Worm (Caenorhabditis elegans): ENCODE data around the gene pals-24.

Gene pals-24

ce11 chrIII:131627-132026, 11.4 kb downstream of the pals-24 start:
- no peak for TF ChIP-seq unc-62 (GFP tag; optimal IDR thresholded peaks at IDR 0.05)

ce11 chrIII:132118-132517, 11.9 kb downstream of the pals-24 start, which contains the start of gene pals-22:
TSS of gene pals-22 (plus strand) at chrIII:132418.
- TF ChIP-seq unc-62 (GFP tag; optimal IDR thresholded peaks at IDR 0.05) = no peak

ce11 chrIII:134194-134593, 14.0 kb downstream of the pals-24 start, which contains the start of gene pals-25:
TSS of gene pals-25 (plus strand) at chrIII:134494.
- TF ChIP-seq unc-62 (GFP tag; optimal IDR thresholded peaks at IDR 0.05) = no peak

ce11 chrIII:140904-141303, 20.7 kb downstream of the pals-24 start, which contains the start of gene fbxb-81:
TSS of gene fbxb-81 (minus strand) at chrIII:141217.
- no peak for TF ChIP-seq unc-62 (GFP tag; optimal IDR thresholded peaks at IDR 0.05)

DNA sequence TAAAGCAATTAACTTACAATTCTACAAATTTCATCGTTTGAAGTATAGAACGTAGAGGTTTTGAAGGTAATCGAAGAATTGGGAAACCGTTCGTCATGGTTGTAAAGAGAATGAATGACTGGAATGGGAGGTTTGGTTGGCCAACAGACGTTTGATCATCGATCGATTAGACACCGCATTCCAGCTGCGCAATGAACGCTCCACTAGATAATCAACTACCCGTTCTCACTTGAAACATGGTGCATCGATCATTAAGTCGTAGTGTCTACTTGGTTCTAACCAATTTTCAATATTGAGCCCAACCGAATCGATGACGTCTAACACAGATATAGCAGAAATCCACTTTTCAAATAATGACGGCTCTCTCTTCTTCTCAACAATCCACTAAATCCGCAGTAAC, 22.9 kb downstream of the pals-24 start, which contains the start of gene fbxb-82:
Gene fbxb-82 (minus strand): TSS at position 101 of the 400 bp plus-strand sequence.
- TF ChIP-seq unc-62 (GFP tag; optimal IDR thresholded peaks at IDR 0.05) = no peak

DNA sequence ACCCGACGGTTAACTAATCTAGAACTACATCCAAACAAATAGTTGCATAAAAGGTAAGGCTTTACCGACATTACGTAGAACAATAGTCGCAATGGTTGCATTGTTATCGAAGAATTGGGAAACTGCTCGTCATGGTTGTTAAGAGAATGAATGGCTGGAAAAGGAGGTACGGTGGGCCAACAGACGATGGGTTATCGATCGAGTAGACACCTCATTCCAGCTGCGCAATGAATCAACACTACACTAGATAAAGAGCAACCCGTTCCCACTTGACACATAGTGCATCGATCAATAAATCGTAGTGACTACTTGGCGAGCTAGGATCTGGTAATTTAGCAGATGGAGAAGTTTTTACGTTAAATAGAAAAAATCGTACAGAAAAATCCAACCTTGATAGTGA, 24.8 kb downstream of the pals-24 start, which contains the start of the genes T17A3.12 and fbxb-83:
Gene T17A3.12 (minus strand): TSS at position 101 of the 400 bp plus-strand sequence.
Gene fbxb-83 (minus strand): TSS at position 134 of the 400 bp plus-strand sequence.
- TF ChIP-seq unc-62 (GFP tag; optimal IDR thresholded peaks at IDR 0.05) = no peak

- no peak for TF ChIP-seq unc-62 (GFP tag; optimal IDR thresholded peaks at IDR 0.05)
These were observed 26.1 kb downstream of the pals-24 start, which contains the start of gene fbxb-84 for ce11 chrIII:146369-146768. TSS of gene fbxb-84 (minus strand) at chrIII:146469.

- TF ChIP-seq unc-62 (GFP tag; optimal IDR thresholded peaks at IDR 0.05) = no peak
These were observed 27.4 kb downstream of the pals-24 start, which contains the start of gene sqst-5 for ce11 chrIII:147570-148076. TSS of gene sqst-5 (minus strand) at chrIII:147620.

ce11 chrIII:149132-149531, 28.9 kb downstream of the pals-24 start:
- TF ChIP-seq unc-62 (GFP tag; optimal IDR thresholded peaks at IDR 0.05) = no peak

- TF ChIP-seq unc-62 (GFP tag; optimal IDR thresholded peaks at IDR 0.05) = no peak
These were observed 30.8 kb downstream of the pals-24 start for ce11 chrIII:151084-151483.

ce11 chrIII:154168-154567, 33.9 kb downstream of the pals-24 start:
- TF ChIP-seq unc-62 (GFP tag; optimal IDR thresholded peaks at IDR 0.05) = no peak

ce11 chrIII:156645-157044, 36.4 kb downstream of the pals-24 start, which contains the start of the genes zig-13 and ver-1:
TSS of gene zig-13 (minus strand) at chrIII:156745.
TSS of gene ver-1 (plus strand) at chrIII:156824.
- no peak for TF ChIP-seq unc-62 (GFP tag; optimal IDR thresholded peaks at IDR 0.05)

- TF ChIP-seq unc-62 (GFP tag; optimal IDR thresholded peaks at IDR 0.05) = no peak
These were observed 37.7 kb downstream of the pals-24 start for ce11 chrIII:157980-158379.

DNA sequence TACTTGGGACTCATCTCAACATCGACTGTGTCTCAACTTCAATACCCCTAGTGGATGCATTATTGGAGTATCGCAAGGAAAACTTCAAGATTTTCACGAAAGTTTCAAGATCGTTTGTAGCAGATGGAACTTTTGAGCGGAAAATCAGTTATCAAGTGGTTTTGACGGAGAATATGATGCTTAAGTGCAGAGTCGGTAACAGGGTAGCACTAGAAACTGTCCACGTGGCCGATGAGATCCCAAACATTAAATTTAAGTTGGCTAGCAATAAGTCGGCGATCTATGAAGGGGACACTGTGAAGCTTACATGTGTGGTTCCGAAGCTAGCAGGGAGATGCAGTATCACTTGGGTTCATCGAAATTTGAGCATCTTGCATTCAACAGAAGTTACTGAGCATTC, 38.9 kb downstream of the pals-24 start:
- no peak for TF ChIP-seq unc-62 (GFP tag; optimal IDR thresholded peaks at IDR 0.05)

DNA sequence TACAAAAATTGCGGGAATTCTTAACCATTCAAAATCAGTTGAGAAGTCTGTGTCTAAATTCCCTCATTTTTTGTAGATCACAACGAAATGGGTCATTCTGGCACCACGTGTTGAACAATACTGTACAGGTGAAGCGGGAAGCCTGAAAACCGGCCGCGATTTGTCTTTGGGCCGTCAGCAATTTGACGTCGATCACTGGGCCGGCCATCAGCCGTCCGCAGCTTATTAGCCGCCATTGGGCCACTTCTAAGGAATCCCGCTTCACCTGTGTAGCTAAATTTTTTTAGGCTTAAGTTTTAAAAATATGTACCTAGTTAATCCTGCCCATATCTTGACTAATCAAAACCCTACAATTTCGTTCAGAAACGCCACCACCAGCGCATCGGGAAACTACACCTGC, 39.4 kb downstream of the pals-24 start:
- TF ChIP-seq unc-62 (GFP tag; optimal IDR thresholded peaks at IDR 0.05) = no peak

DNA sequence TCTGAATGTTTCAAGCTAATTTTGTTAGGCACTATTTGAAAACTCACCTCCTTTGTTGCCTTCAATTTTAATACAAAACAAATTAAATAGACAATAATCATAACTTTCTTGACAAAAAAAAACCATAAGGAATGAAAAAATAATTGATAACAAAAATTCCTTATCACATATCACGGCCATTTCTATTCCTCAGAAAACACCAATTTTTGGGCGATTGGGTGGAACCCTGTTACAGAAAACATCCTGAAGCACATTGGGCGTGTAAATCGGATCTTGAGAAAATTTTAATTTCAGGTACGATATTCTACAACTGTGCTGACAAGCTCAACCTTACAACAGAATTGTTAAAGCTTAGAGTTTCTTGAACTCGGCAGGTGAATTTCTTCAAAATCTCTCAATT, 44.5 kb downstream of the pals-24 start, which contains the start of gene F40G9.8:
Gene F40G9.8 (minus strand): TSS at position 101 of the 400 bp plus-strand sequence.
- TF ChIP-seq unc-62 (GFP tag; optimal IDR thresholded peaks at IDR 0.05) = no peak

ce11 chrIII:165390-165789, 45.2 kb downstream of the pals-24 start, which contains the start of gene F40G9.7:
TSS of gene F40G9.7 (plus strand) at chrIII:165690.
- no peak for TF ChIP-seq unc-62 (GFP tag; optimal IDR thresholded peaks at IDR 0.05)
